Worm (Caenorhabditis elegans) whole organism, L1 larva: ENCODE data around the gene col-140.

Source experiments
- dpl-1 ChIP-seq, 3 experiments: fragments of 150-350 bp in 2 of 3; sonication (generic microtip) in 1 of 3; optimal IDR thresholded peaks; 2 replicates each; lab custom pipeline; 2014 to 2017; ENCODE audit warnings: missing biosample characterization in 3 of 3, missing genetic modification characterization in 3 of 3, missing genetic modification reagents in 3 of 3
- nhr-28 ChIP-seq: fragments of 150-350 bp; optimal IDR thresholded peaks from 2 replicates; lab custom pipeline; 2014; ENCODE audit warnings: missing biosample characterization, missing genetic modification characterization
- nhr-76 ChIP-seq: sonication (generic microtip); optimal IDR thresholded peaks from 2 replicates; lab custom pipeline; 2017; ENCODE audit warnings: missing biosample characterization, missing genetic modification characterization
- snpc-4 ChIP-seq: fragments of 150-350 bp; optimal IDR thresholded peaks from 2 replicates; lab custom pipeline; 2014; ENCODE audit warnings: missing biosample characterization, missing genetic modification characterization
- sox-4 ChIP-seq: sonication (generic microtip); optimal IDR thresholded peaks from 2 replicates; lab custom pipeline; 2016; ENCODE audit warnings: missing genetic modification characterization, missing compliant biosample characterization
- tlp-1 ChIP-seq: fragments of 150-350 bp; optimal IDR thresholded peaks from 2 replicates; lab custom pipeline; 2014; ENCODE audit warnings: missing biosample characterization, missing genetic modification characterization

ce11 chrV:5845162-5845561, 8.5 kb upstream of the col-140 start:
- TF ChIP-seq tlp-1 (no peak), dpl-1 (GFP tag; optimal IDR thresholded peaks at IDR 0.05; lab: Kevin White, UChicago) (no peak), nhr-76 (no peak), nhr-28 (tag; lab: Kevin White, UChicago) (no peak), sox-4 (no peak), snpc-4 (tag; lab: Kevin White, UChicago) (no peak)
